Fruit fly (Drosophila melanogaster): Measurements from ENCODE around the gene ImpE3.

DNA sequence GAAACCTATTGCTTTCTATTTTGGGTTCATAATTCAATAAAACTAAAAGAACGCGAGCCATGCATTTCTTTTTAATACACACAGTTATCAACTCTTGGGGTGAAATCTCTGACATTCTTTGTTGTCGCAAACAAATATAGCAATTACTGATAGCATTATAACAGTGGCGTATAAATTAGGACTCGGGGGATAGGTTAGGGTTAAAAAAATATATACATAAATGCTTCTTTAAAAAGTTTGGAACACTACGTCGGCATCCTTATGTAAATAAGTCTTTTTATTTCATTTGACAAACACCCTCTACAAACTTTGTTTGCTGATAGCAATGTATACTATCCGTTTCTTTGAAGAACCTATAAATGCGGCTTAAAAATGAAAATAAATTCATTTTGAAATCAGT lies 11.5 kb upstream of the ImpE3 start, which contains the start of gene CG43060:
- no peak for TF ChIP-seq usp (GFP tag; optimal IDR thresholded peaks at IDR 0.05)
- no peak for TF ChIP-seq CG8478 (optimal IDR thresholded peaks at IDR 0.05)
- TF ChIP-seq pan (optimal IDR thresholded peaks at IDR 0.05) = no peak
